Fruit fly (Drosophila melanogaster): ENCODE data around the gene MetRS-m.
A peak's percentile ranks its signal among the peaks of the same experiment; 100 is the strongest.

MetRS-m gene

DNA sequence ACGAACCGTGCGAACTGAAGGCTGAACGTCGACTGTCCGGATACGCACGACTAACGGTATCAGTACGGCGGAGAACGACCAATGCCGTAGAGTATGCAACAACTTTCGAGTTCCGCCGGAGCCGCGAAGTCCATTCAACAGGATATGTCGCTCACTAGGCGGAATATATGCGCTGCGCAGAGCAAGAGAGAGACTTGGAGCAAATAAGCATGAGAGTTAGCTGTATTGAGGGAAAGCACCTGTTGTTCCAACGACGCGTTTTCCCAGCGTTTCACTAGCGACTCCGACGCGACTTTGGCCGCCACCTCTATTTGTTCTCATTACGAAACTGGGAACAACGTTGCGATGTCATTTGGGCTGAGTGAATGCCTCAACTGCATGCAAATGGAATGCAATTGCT is 45.0 kb downstream of the MetRS-m start, which contains the start of gene Dop1R1 (continued):
- TF ChIP-seq CG15601 (tag; optimal IDR thresholded peaks at IDR 0.05) (no peak), vvl (GFP tag; IDR thresholded peaks at IDR 0.05) (no peak), ken (GFP tag; IDR thresholded peaks at IDR 0.05) (no peak), Deaf1 (tag; optimal IDR thresholded peaks at IDR 0.05) (peak; percentile 76), CG11695 (GFP tag; IDR thresholded peaks at IDR 0.05) (no peak), emc (GFP tag; optimal IDR thresholded peaks at IDR 0.05) (no peak), CG12299 (tag; optimal IDR thresholded peaks at IDR 0.05) (no peak), ewg (GFP tag; optimal IDR thresholded peaks at IDR 0.05) (peak; percentile 68), Meics (GFP tag; optimal IDR thresholded peaks at IDR 0.05) (no peak), HLHmδ (GFP tag; optimal IDR thresholded peaks at IDR 0.05) (no peak), CG1792 (GFP tag; optimal IDR thresholded peaks at IDR 0.05) (no peak), ci (GFP tag; IDR thresholded peaks at IDR 0.05) (no peak), HLH3B (GFP tag; IDR thresholded peaks at IDR 0.05) (no peak), mirr (GFP tag; optimal IDR thresholded peaks at IDR 0.05) (no peak), CG15696 (tag; optimal IDR thresholded peaks at IDR 0.05) (no peak), Mrtf (GFP tag; IDR thresholded peaks at IDR 0.05) (0 out of 3 replicates have a peak, but pooled peaks have one; percentile 27), usp (GFP tag; optimal IDR thresholded peaks at IDR 0.05) (no peak), sr (GFP tag; IDR thresholded peaks at IDR 0.05) (no peak), luna (GFP tag; optimal IDR thresholded peaks at IDR 0.05) (no peak), ind (GFP tag; optimal IDR thresholded peaks at IDR 0.05) (no peak), Trl (optimal IDR thresholded peaks at IDR 0.05) (peak; percentile 4 to 40), Trl (GFP tag; optimal IDR thresholded peaks at IDR 0.05) (no peak), CG4617 (GFP tag; optimal IDR thresholded peaks at IDR 0.05; ENCODE audit: borderline replicate concordance) (no peak), sna (GFP tag; IDR thresholded peaks at IDR 0.05; ENCODE audit: partially characterized antibody) (no peak), Xrp1 (GFP tag; IDR thresholded peaks at IDR 0.05) (no peak), btn (GFP tag; optimal IDR thresholded peaks at IDR 0.05) (no peak)

Data from whole organism, embryonic.